Fruit fly (Drosophila melanogaster) Kc167 (cell line): ENCODE measurements around the gene Syx5.

Experiments used
- Myc ChIP-seq: fragments of >200 bp; optimal IDR thresholded peaks from 2 replicates; lab custom pipeline; 2017; ENCODE audit warnings: missing external identifiers
- Sin3A ChIP-seq: fragments of >200 bp; optimal IDR thresholded peaks from 2 replicates; lab custom pipeline; 2018; ENCODE audit warnings: missing external identifiers
- h ChIP-seq: fragments of >200 bp; optimal IDR thresholded peaks from 3 replicates; lab custom pipeline; 2018; ENCODE audit warnings: missing external identifiers
- psq ChIP-seq: fragments of >200 bp; optimal IDR thresholded peaks from 2 replicates; lab custom pipeline; 2017; ENCODE audit warnings: missing external identifiers
- ttk ChIP-seq: sonication (Bioruptor generic); optimal IDR thresholded peaks from 2 replicates; lab custom pipeline; 2017; ENCODE audit warnings: missing external identifiers

- no peak for TF ChIP-seq Myc (lab: Kevin White, UChicago)
- no peak for TF ChIP-seq ttk
- TF ChIP-seq h = no peak
- TF ChIP-seq Sin3A (lab: Kevin White, UChicago) = no peak
- TF ChIP-seq psq (lab: Kevin White, UChicago) = no peak
Observed at dm6 chr2L:16321872-16322631, 14.9 kb downstream of the Syx5 start.
